Fruit fly (Drosophila melanogaster): Measurements from ENCODE around the gene CG32713.

DNA sequence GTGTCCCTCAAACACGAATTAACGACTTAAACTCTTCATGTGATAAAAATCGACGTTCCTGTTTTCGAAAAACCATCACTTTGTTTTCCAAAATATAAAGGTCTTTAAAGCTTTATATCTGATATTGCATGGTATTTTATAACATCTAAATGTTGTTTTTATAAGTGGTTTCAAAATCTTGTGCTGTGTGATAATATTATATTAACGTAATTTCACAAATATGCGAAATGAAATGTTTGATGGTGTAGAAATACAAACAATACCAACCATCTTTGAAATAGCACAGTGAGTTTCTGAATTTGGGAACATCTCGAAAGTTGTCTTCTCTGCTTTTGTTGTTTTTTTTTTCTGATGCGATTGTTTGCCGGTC lies 33.5 kb upstream of the CG32713 start:
- no peak for TF ChIP-seq CG8478 (optimal IDR thresholded peaks at IDR 0.05)
- no peak for TF ChIP-seq CTCF (optimal IDR thresholded peaks at IDR 0.05)

All from S2 (cell line).